Worm (Caenorhabditis elegans): ENCODE data around the gene srh-223.

DNA sequence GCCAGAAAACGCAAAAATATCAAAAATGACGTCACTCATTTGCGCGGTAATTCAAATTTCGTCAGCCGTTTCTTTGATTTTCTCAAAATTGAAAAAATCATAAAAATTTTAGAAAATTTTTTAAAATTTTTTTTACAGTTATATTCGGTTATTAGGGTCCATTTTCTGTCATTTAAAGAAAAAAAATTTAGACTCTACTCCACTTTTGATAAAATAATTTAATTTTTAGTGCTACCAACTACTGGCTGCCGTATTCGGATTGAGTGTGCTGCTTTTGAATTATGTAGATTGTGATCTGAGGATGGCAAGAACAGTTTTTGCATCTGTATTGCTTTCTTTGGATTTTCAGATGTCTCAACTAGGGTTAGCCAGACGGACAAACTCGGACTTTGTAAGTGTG is 19.1 kb upstream of the srh-223 start, which contains the start of gene Y46C8AM.1:
- TF ChIP-seq hmg-20 (GFP tag; IDR thresholded peaks at IDR 0.05), result no peak
- TF ChIP-seq ama-1 (optimal IDR thresholded peaks at IDR 0.05), result no peak
- TF ChIP-seq ama-1 (GFP tag; optimal IDR thresholded peaks at IDR 0.05), result no peak
- no peak for TF ChIP-seq ceh-27 (GFP tag; optimal IDR thresholded peaks at IDR 0.05)
- TF ChIP-seq pha-4 (tag; optimal IDR thresholded peaks at IDR 0.05), result no peak
- TF ChIP-seq tbx-9 (tag; optimal IDR thresholded peaks at IDR 0.05; ENCODE audit: borderline replicate concordance), result no peak
- no peak for TF ChIP-seq nfyb-1 (GFP tag; IDR thresholded peaks at IDR 0.05)
- TF ChIP-seq efl-1 (GFP tag; optimal IDR thresholded peaks at IDR 0.05), result no peak
- no peak for TF ChIP-seq ztf-22 (GFP tag; optimal IDR thresholded peaks at IDR 0.05)
